Worm (Caenorhabditis elegans): ENCODE measurements around the gene C07A9.12.

The C07A9.12 gene

ce11 chrIII:9765465-9765900, 38.1 kb upstream of the C07A9.12 start (continued):
- peak; percentile 95 for TF ChIP-seq pha-4 (tag; optimal IDR thresholded peaks at IDR 0.05)
- peak; percentile 17 for TF ChIP-seq sptf-2 (GFP tag; optimal IDR thresholded peaks at IDR 0.05)
- TF ChIP-seq repo-1 (tag; optimal IDR thresholded peaks at IDR 0.05), result peak; percentile 98
- TF ChIP-seq tbx-9 (tag; optimal IDR thresholded peaks at IDR 0.05; ENCODE audit: borderline replicate concordance), result no peak
- TF ChIP-seq lin-54 (GFP tag; optimal IDR thresholded peaks at IDR 0.05), result peak; percentile 95
- TF ChIP-seq D2030.7 (GFP tag; IDR thresholded peaks at IDR 0.05), result 0 out of 2 replicates have a peak, but pooled peaks have one; percentile 16
- TF ChIP-seq B0019.2 (GFP tag; conservative IDR thresholded peaks at IDR 0.05), result peak; percentile 75
- peak; percentile 90 for TF ChIP-seq gei-17 (GFP tag; optimal IDR thresholded peaks at IDR 0.05)
- peak; percentile 96 for TF ChIP-seq mcd-1 (GFP tag; IDR thresholded peaks at IDR 0.05)
- peak; percentile 88 for TF ChIP-seq dpff-1 (tag; optimal IDR thresholded peaks at IDR 0.05)
- TF ChIP-seq egl-44 (GFP tag; IDR thresholded peaks at IDR 0.05), result peak; percentile 96
- TF ChIP-seq ztf-6 (GFP tag; IDR thresholded peaks at IDR 0.05), result peak; percentile 77; the same call in 1 of the 2 replicates
- peak; percentile 92 for TF ChIP-seq lir-1 (GFP tag; conservative IDR thresholded peaks at IDR 0.05)
- no peak for TF ChIP-seq nhr-120 (GFP tag; IDR thresholded peaks at IDR 0.05)
- peak; percentile 89 for TF ChIP-seq F22D6.2 (tag; optimal IDR thresholded peaks at IDR 0.05)
- peak; percentile 44; the same call in 1 of the 2 replicates for TF ChIP-seq attf-6 (GFP tag; IDR thresholded peaks at IDR 0.05)
- TF ChIP-seq Y67H2A.10 (GFP tag; conservative IDR thresholded peaks at IDR 0.05), result peak; percentile 99
- TF ChIP-seq nhr-90 (tag; optimal IDR thresholded peaks at IDR 0.05), result peak; percentile 94
- TF ChIP-seq nfya-2 (GFP tag; IDR thresholded peaks at IDR 0.05), result 0 out of 2 replicates have a peak, but pooled peaks have one; percentile 87
- peak; percentile 98 for TF ChIP-seq let-526 (GFP tag; IDR thresholded peaks at IDR 0.05)
- peak; percentile 95 for TF ChIP-seq F57C9.4 (tag; optimal IDR thresholded peaks at IDR 0.05)
- TF ChIP-seq ets-4 (GFP tag; optimal IDR thresholded peaks at IDR 0.05), result peak; percentile 98
- peak; percentile 99 for TF ChIP-seq nfyb-1 (GFP tag; IDR thresholded peaks at IDR 0.05)
- TF ChIP-seq B0035.1 (tag; optimal IDR thresholded peaks at IDR 0.05), result peak; percentile 90
- no peak for TF ChIP-seq ceh-58 (GFP tag; IDR thresholded peaks at IDR 0.05)
- peak; percentile 97 for TF ChIP-seq tlf-1 (GFP tag; optimal IDR thresholded peaks at IDR 0.05)
- peak; percentile 97 for TF ChIP-seq dox-1 (GFP tag; IDR thresholded peaks at IDR 0.05)
- TF ChIP-seq bed-2 (GFP tag; IDR thresholded peaks at IDR 0.05), result no peak
- peak; percentile 59 for TF ChIP-seq ccch-3 (GFP tag; optimal IDR thresholded peaks at IDR 0.05)
- peak; percentile 97 for TF ChIP-seq F52B5.7 (tag; optimal IDR thresholded peaks at IDR 0.05)
- peak; percentile 61 for TF ChIP-seq fkh-3 (tag; optimal IDR thresholded peaks at IDR 0.05)
- TF ChIP-seq F23B12.7 (tag; optimal IDR thresholded peaks at IDR 0.05; ENCODE audit: insufficient read depth), result no peak
- peak; percentile 92 for TF ChIP-seq akir-1 (GFP tag; optimal IDR thresholded peaks at IDR 0.05)
- peak; percentile 99 for TF ChIP-seq chd-7 (tag; optimal IDR thresholded peaks at IDR 0.05)
- peak; percentile 75 for TF ChIP-seq tbp1 (GFP tag; optimal IDR thresholded peaks at IDR 0.05)
- peak; percentile 62 for TF ChIP-seq die-1 (tag; optimal IDR thresholded peaks at IDR 0.05)
- TF ChIP-seq B0261.1 (tag; optimal IDR thresholded peaks at IDR 0.05), result peak; percentile 41
- peak; percentile 90 for TF ChIP-seq ZK185.1 (tag; optimal IDR thresholded peaks at IDR 0.05; ENCODE audit: poor library complexity, severe bottlenecking)
- TF ChIP-seq ztf-26 (tag; optimal IDR thresholded peaks at IDR 0.05), result peak; percentile 98
- TF ChIP-seq snpc-1.3 (tag; optimal IDR thresholded peaks at IDR 0.05; ENCODE audit: insufficient read depth), result peak; percentile 21
- peak; percentile 97 for TF ChIP-seq nhr-80 (tag; optimal IDR thresholded peaks at IDR 0.05)
- no peak for TF ChIP-seq efl-1 (GFP tag; optimal IDR thresholded peaks at IDR 0.05)
- peak; percentile 57 for TF ChIP-seq T07F8.4 (tag; optimal IDR thresholded peaks at IDR 0.05)
- no peak for TF ChIP-seq aptf-3 (GFP tag; IDR thresholded peaks at IDR 0.05)
- no peak for TF ChIP-seq snpc-1.1 (tag; optimal IDR thresholded peaks at IDR 0.05; ENCODE audit: insufficient read depth)
- TF ChIP-seq sea-2 (GFP tag; IDR thresholded peaks at IDR 0.05), result peak; percentile 94
- TF ChIP-seq T26A5.8 (tag; optimal IDR thresholded peaks at IDR 0.05), result no peak
- TF ChIP-seq ceh-100 (GFP tag; IDR thresholded peaks at IDR 0.05), result peak; percentile 84
- TF ChIP-seq ztf-3 (GFP tag; optimal IDR thresholded peaks at IDR 0.05), result peak; percentile 97
